Fruit fly (Drosophila melanogaster): ENCODE data around the gene CG5194.

CG5194 gene

dm6 chr3L:9028057-9028456 is 18.4 kb upstream of the CG5194 start (continued):
- TF ChIP-seq en (GFP tag; optimal IDR thresholded peaks at IDR 0.05) (no peak), scrt (GFP tag; optimal IDR thresholded peaks at IDR 0.05) (no peak), CG3065 (GFP tag; optimal IDR thresholded peaks at IDR 0.05) (no peak), stc (GFP tag; IDR thresholded peaks at IDR 0.05) (peak; percentile 20; the same call in 1 of the 2 replicates), HLH3B (GFP tag; IDR thresholded peaks at IDR 0.05) (peak; percentile 59; the same call in 1 of the 2 replicates), CG42726 (GFP tag; IDR thresholded peaks at IDR 0.05; ENCODE audit: partially characterized antibody) (no peak), CG1603 (tag; optimal IDR thresholded peaks at IDR 0.05) (peak; percentile 57), CG4282 (GFP tag; optimal IDR thresholded peaks at IDR 0.05) (no peak), CG6791 (GFP tag; IDR thresholded peaks at IDR 0.05; ENCODE audit: partially characterized antibody) (no peak), CG1647 (GFP tag; optimal IDR thresholded peaks at IDR 0.05) (no peak), CG1602 (GFP tag; optimal IDR thresholded peaks at IDR 0.05) (peak; percentile 47), dati (GFP tag; IDR thresholded peaks at IDR 0.05) (no peak), Kr (GFP tag; optimal IDR thresholded peaks at IDR 0.05) (no peak), CG15269 (tag; optimal IDR thresholded peaks at IDR 0.05) (peak; percentile 30), dysf (GFP tag; IDR thresholded peaks at IDR 0.05) (0 out of 3 replicates have a peak, but pooled peaks have one; percentile 10), wek (GFP tag; optimal IDR thresholded peaks at IDR 0.05) (no peak), CG4730 (GFP tag; IDR thresholded peaks at IDR 0.05) (no peak), CkIIα-i1 (GFP tag; IDR thresholded peaks at IDR 0.05) (no peak), grau (tag; optimal IDR thresholded peaks at IDR 0.05) (peak; percentile 58), jigr1 (GFP tag; IDR thresholded peaks at IDR 0.05) (no peak), CG18011 (GFP tag; optimal IDR thresholded peaks at IDR 0.05) (no peak), chm (GFP tag; IDR thresholded peaks at IDR 0.05) (peak; percentile 64; the same call in 1 of the 2 replicates), CG4707 (GFP tag; optimal IDR thresholded peaks at IDR 0.05) (no peak), Drgx (GFP tag; IDR thresholded peaks at IDR 0.05) (no peak), Aef1 (GFP tag; IDR thresholded peaks at IDR 0.05) (no peak), pan (optimal IDR thresholded peaks at IDR 0.05) (no peak), pan (GFP tag; optimal IDR thresholded peaks at IDR 0.05 in 1 of 2, IDR thresholded peaks at IDR 0.05 in 1 of 2) (peak in 1 of 2 experiments; percentile 47), schlank (tag; optimal IDR thresholded peaks at IDR 0.05) (no peak), CG9609 (GFP tag; optimal IDR thresholded peaks at IDR 0.05) (peak; percentile 38), Bgb (GFP tag; IDR thresholded peaks at IDR 0.05; ENCODE audit: partially characterized antibody) (no peak), Fer1 (GFP tag; optimal IDR thresholded peaks at IDR 0.05) (no peak), unc-4 (GFP tag; IDR thresholded peaks at IDR 0.05; ENCODE audit: partially characterized antibody) (no peak), kay (GFP tag; optimal IDR thresholded peaks at IDR 0.05) (no peak), CG32532 (GFP tag; IDR thresholded peaks at IDR 0.05) (no peak), CG6272 (GFP tag; IDR thresholded peaks at IDR 0.05) (no peak), Ets97D (GFP tag; optimal IDR thresholded peaks at IDR 0.05) (no peak), CTCF (GFP tag; optimal IDR thresholded peaks at IDR 0.05) (no peak), CG13287 (GFP tag; IDR thresholded peaks at IDR 0.05; ENCODE audit: partially characterized antibody) (no peak), Eip74EF (GFP tag; optimal IDR thresholded peaks at IDR 0.05) (no peak), Mes4 (GFP tag; optimal IDR thresholded peaks at IDR 0.05) (peak; percentile 17), CG34376 (GFP tag; optimal IDR thresholded peaks at IDR 0.05) (no peak), zf30C (GFP tag; optimal IDR thresholded peaks at IDR 0.05) (peak; percentile 69), Hmx (GFP tag; optimal IDR thresholded peaks at IDR 0.05) (no peak), zen2 (GFP tag; IDR thresholded peaks at IDR 0.05; ENCODE audit: partially characterized antibody) (no peak), tgo (GFP tag; IDR thresholded peaks at IDR 0.05) (0 out of 3 replicates have a peak, but pooled peaks have one; percentile 37), CG16813 (GFP tag; IDR thresholded peaks at IDR 0.05; ENCODE audit: partially characterized antibody) (no peak), CG14014 (GFP tag; IDR thresholded peaks at IDR 0.05) (peak; percentile 44; the same call in 1 of the 2 replicates), CG12299 (tag; optimal IDR thresholded peaks at IDR 0.05) (no peak), CG7786 (GFP tag; optimal IDR thresholded peaks at IDR 0.05) (no peak), CG8478 (optimal IDR thresholded peaks at IDR 0.05) (no peak), CG13296 (GFP tag; optimal IDR thresholded peaks at IDR 0.05) (no peak), CG31388 (GFP tag; optimal IDR thresholded peaks at IDR 0.05) (no peak)

Data from whole organism, embryonic.